Fruit fly (Drosophila melanogaster) whole organism, embryonic: ENCODE data around the gene tex.

Experiments
- Antp ChIP-seq: fragments of 200-800 bp; sonication (Bioruptor generic); optimal IDR thresholded peaks from 3 replicates; lab custom pipeline; 2016; ENCODE audit warnings: missing biosample characterization, missing genetic modification characterization
- Blimp-1 ChIP-seq: fragments of 200-800 bp; sonication (Bioruptor generic); optimal IDR thresholded peaks from 3 replicates; lab custom pipeline; 2018; ENCODE audit warnings: missing biosample characterization, missing genetic modification characterization, mild to moderate bottlenecking, moderate library complexity, missing genetic modification reagents
- CG12659 ChIP-seq: fragments of 200-800 bp; sonication (Bioruptor generic); optimal IDR thresholded peaks from 3 replicates; lab custom pipeline; 2017; ENCODE audit warnings: mild to moderate bottlenecking, missing biosample characterization, missing genetic modification reagents, missing genetic modification characterization
- CG12769 ChIP-seq: fragments of 200-800 bp; sonication (Bioruptor generic); optimal IDR thresholded peaks from 2 replicates; lab custom pipeline; 2019; ENCODE audit warnings: missing biosample characterization, mild to moderate bottlenecking, missing genetic modification characterization, moderate library complexity
- CG13624 ChIP-seq: fragments of 200-800 bp; sonication (Bioruptor generic); optimal IDR thresholded peaks from 2 replicates; lab custom pipeline; 2016; ENCODE audit warnings: missing biosample characterization, missing genetic modification characterization
- CG13894 ChIP-seq: fragments of 200-800 bp; sonication (Bioruptor generic); optimal IDR thresholded peaks from 3 replicates; lab custom pipeline; 2018; ENCODE audit warnings: missing biosample characterization, mild to moderate bottlenecking, missing genetic modification characterization, moderate library complexity
- CG17186 ChIP-seq: fragments of 200-800 bp; sonication (Bioruptor generic); optimal IDR thresholded peaks from 3 replicates; lab custom pipeline; 2017; ENCODE audit warnings: missing biosample characterization, missing genetic modification reagents, missing genetic modification characterization
- CG17568 ChIP-seq: fragments of 200-800 bp; sonication (Bioruptor generic); optimal IDR thresholded peaks from 2 replicates; lab custom pipeline; 2018; ENCODE audit warnings: missing biosample characterization, mild to moderate bottlenecking, missing genetic modification characterization, moderate library complexity
- CG31224 ChIP-seq: fragments of 200-800 bp; sonication (Bioruptor generic); IDR thresholded peaks from 2 replicates; pipeline ENCODE4 v1.3.6; 2022; ENCODE audit warnings: missing biosample characterization, missing genetic modification characterization
- CG32532 ChIP-seq: fragments of 200-800 bp; sonication (Bioruptor generic); IDR thresholded peaks from 2 replicates; pipeline ENCODE4 v1.3.6; 2022; ENCODE audit warnings: missing biosample characterization, missing genetic modification characterization
- CG4854 ChIP-seq: fragments of 200-800 bp; sonication (Bioruptor generic); optimal IDR thresholded peaks from 2 replicates; lab custom pipeline; 2016; ENCODE audit warnings: missing biosample characterization, missing genetic modification characterization, inconsistent platforms
- CG6175 ChIP-seq: fragments of 200-800 bp; sonication (Bioruptor generic); IDR thresholded peaks from 3 replicates; pipeline ENCODE4 v1.3.6; 2022; ENCODE audit warnings: missing biosample characterization, missing genetic modification characterization
- CG7556 ChIP-seq: fragments of 200-800 bp; sonication (Bioruptor generic); optimal IDR thresholded peaks from 2 replicates; lab custom pipeline; 2017; ENCODE audit warnings: missing biosample characterization, mild to moderate bottlenecking, missing genetic modification characterization
- CG8765 ChIP-seq: fragments of 200-800 bp; sonication (Bioruptor generic); IDR thresholded peaks from 2 replicates; pipeline ENCODE4 v1.3.6; 2022; ENCODE audit warnings: missing biosample characterization, missing genetic modification characterization
- CG9876 ChIP-seq: fragments of 200-800 bp; sonication (Bioruptor generic); optimal IDR thresholded peaks from 2 replicates; lab custom pipeline; 2016; ENCODE audit warnings: missing biosample characterization, missing genetic modification characterization
- Camta ChIP-seq: fragments of 200-800 bp; sonication (Bioruptor generic); optimal IDR thresholded peaks from 2 replicates; lab custom pipeline; 2016; ENCODE audit warnings: missing biosample characterization, missing genetic modification characterization
- CoRest ChIP-seq: fragments of 200-800 bp; sonication (Bioruptor generic); optimal IDR thresholded peaks from 3 replicates; lab custom pipeline; 2018; ENCODE audit warnings: missing biosample characterization, mild to moderate bottlenecking, missing genetic modification characterization, moderate library complexity
- Dfd ChIP-seq, 2 experiments: fragments of >200 bp; optimal IDR thresholded peaks; 2 replicates each; lab custom pipeline; 2017; ENCODE audit warnings: missing biosample characterization in 2 of 2, missing genetic modification characterization in 2 of 2
- Eip74EF ChIP-seq, 2 experiments: fragments of 200-800 bp in 1 of 2; fragments of >200 bp in 1 of 2; sonication (Bioruptor generic) in 1 of 2; optimal IDR thresholded peaks; 2 replicates each; lab custom pipeline; 2017 to 2019; ENCODE audit warnings: missing biosample characterization in 2 of 2, missing genetic modification characterization in 2 of 2, mild to moderate bottlenecking in 1 of 2, moderate library complexity in 1 of 2
- Ets65A ChIP-seq: fragments of 200-800 bp; sonication (Bioruptor generic); peaks from one replicate; lab custom pipeline; 2016; ENCODE audit warnings: missing biosample characterization, missing genetic modification characterization
- Fer2 ChIP-seq: fragments of 200-800 bp; sonication (Bioruptor generic); optimal IDR thresholded peaks from 2 replicates; lab custom pipeline; 2018; ENCODE audit warnings: missing biosample characterization, mild to moderate bottlenecking, missing genetic modification characterization, moderate library complexity
- GATAe ChIP-seq: fragments of 200-800 bp; sonication (Bioruptor generic); conservative IDR thresholded peaks from 2 replicates; pipeline ENCODE4 v1.3.6; 2022; ENCODE audit warnings: missing biosample characterization, missing genetic modification characterization
- HLH3B ChIP-seq: fragments of 200-800 bp; sonication (Bioruptor generic); IDR thresholded peaks from 2 replicates; pipeline ENCODE4 v1.3.6; 2022; ENCODE audit warnings: missing biosample characterization, missing genetic modification characterization
- HmgZ ChIP-seq: fragments of 200-800 bp; sonication (Bioruptor generic); optimal IDR thresholded peaks from 2 replicates; lab custom pipeline; 2018; ENCODE audit warnings: missing biosample characterization, mild to moderate bottlenecking, missing genetic modification characterization
- Hr51 ChIP-seq, 2 experiments: fragments of 200-800 bp; sonication (Bioruptor generic); optimal IDR thresholded peaks; 2 replicates in 1 of 2; 3 replicates in 1 of 2; lab custom pipeline; 2016 to 2018; ENCODE audit warnings: missing biosample characterization in 2 of 2, missing genetic modification characterization in 2 of 2, mild to moderate bottlenecking in 1 of 2, moderate library complexity in 1 of 2
- MTF-1 ChIP-seq: fragments of 200-800 bp; sonication (Bioruptor generic); optimal IDR thresholded peaks from 2 replicates; lab custom pipeline; 2018; ENCODE audit warnings: missing biosample characterization, mild to moderate bottlenecking, missing genetic modification characterization, borderline replicate concordance
- Max ChIP-seq: fragments of 200-800 bp; sonication (Bioruptor generic); optimal IDR thresholded peaks from 2 replicates; lab custom pipeline; 2016; ENCODE audit warnings: missing biosample characterization, mild to moderate bottlenecking, missing genetic modification characterization
- Scr ChIP-seq: fragments of 200-800 bp; sonication (Bioruptor generic); IDR thresholded peaks from 2 replicates; pipeline ENCODE4 v1.3.6; 2022; ENCODE audit warnings: missing biosample characterization, missing genetic modification characterization; ENCODE audit not compliant: partially characterized antibody
- Vsx1 ChIP-seq: fragments of 200-800 bp; sonication (Bioruptor generic); optimal IDR thresholded peaks from 2 replicates; lab custom pipeline; 2017; ENCODE audit warnings: missing biosample characterization, mild to moderate bottlenecking, missing genetic modification characterization, missing genetic modification reagents
- ase ChIP-seq: fragments of 200-800 bp; sonication (Bioruptor generic); IDR thresholded peaks from 3 replicates; pipeline ENCODE4 v1.3.6; 2022; ENCODE audit warnings: missing biosample characterization, missing genetic modification characterization
- ash1 ChIP-seq: fragments of 200-800 bp; sonication (Bioruptor generic); optimal IDR thresholded peaks from 2 replicates; lab custom pipeline; 2018; ENCODE audit warnings: missing biosample characterization, mild to moderate bottlenecking, missing genetic modification characterization
- ato ChIP-seq: fragments of 200-800 bp; sonication (Bioruptor generic); IDR thresholded peaks from 2 replicates; pipeline ENCODE4 v1.3.6; 2022; ENCODE audit warnings: missing biosample characterization, missing genetic modification characterization; ENCODE audit not compliant: partially characterized antibody
- cg ChIP-seq: fragments of 200-800 bp; sonication (Bioruptor generic); optimal IDR thresholded peaks from 3 replicates; lab custom pipeline; 2019; ENCODE audit warnings: missing biosample characterization, mild to moderate bottlenecking, missing genetic modification characterization, moderate library complexity
- corto ChIP-seq: fragments of 200-800 bp; sonication (Bioruptor generic); optimal IDR thresholded peaks from 2 replicates; lab custom pipeline; 2016; ENCODE audit warnings: missing biosample characterization, mild to moderate bottlenecking, missing genetic modification characterization, moderate library complexity
- dan ChIP-seq: fragments of 200-800 bp; sonication (Bioruptor generic); IDR thresholded peaks from 2 replicates; pipeline ENCODE4 v1.3.6; 2022; ENCODE audit warnings: missing biosample characterization, missing genetic modification characterization
- dm ChIP-seq: fragments of 200-800 bp; sonication (Bioruptor generic); optimal IDR thresholded peaks from 3 replicates; lab custom pipeline; 2016; ENCODE audit warnings: missing biosample characterization, missing genetic modification characterization
- en ChIP-seq: fragments of 200-800 bp; sonication (Bioruptor generic); optimal IDR thresholded peaks from 2 replicates; lab custom pipeline; 2016; ENCODE audit warnings: missing biosample characterization, missing genetic modification characterization
- ewg ChIP-seq: fragments of 200-800 bp; sonication (Bioruptor generic); optimal IDR thresholded peaks from 3 replicates; lab custom pipeline; 2017; ENCODE audit warnings: mild to moderate bottlenecking, missing biosample characterization, missing genetic modification reagents, missing genetic modification characterization
- fd102C ChIP-seq: fragments of 200-800 bp; sonication (Bioruptor generic); optimal IDR thresholded peaks from 2 replicates; lab custom pipeline; 2018; ENCODE audit warnings: missing biosample characterization, mild to moderate bottlenecking, missing genetic modification characterization, moderate library complexity
- fd96Cb ChIP-seq: fragments of 200-800 bp; sonication (Bioruptor generic); optimal IDR thresholded peaks from 2 replicates; lab custom pipeline; 2018; ENCODE audit warnings: missing biosample characterization, mild to moderate bottlenecking, missing genetic modification characterization, moderate library complexity
- gem ChIP-seq: fragments of 200-800 bp; sonication (Bioruptor generic); optimal IDR thresholded peaks from 2 replicates; lab custom pipeline; 2019; ENCODE audit warnings: missing biosample characterization, mild to moderate bottlenecking, missing genetic modification characterization, moderate library complexity
- grau ChIP-seq: fragments of 200-800 bp; optimal IDR thresholded peaks from 3 replicates; lab custom pipeline; 2019; ENCODE audit warnings: missing biosample characterization, mild to moderate bottlenecking, missing genetic modification characterization, moderate library complexity
- lov ChIP-seq, 2 experiments: fragments of 200-800 bp in 1 of 2; fragments of >200 bp in 1 of 2; sonication (Bioruptor generic) in 1 of 2; IDR thresholded peaks in 1 of 2; optimal IDR thresholded peaks in 1 of 2; 2 replicates in 1 of 2; 3 replicates in 1 of 2; pipeline versions ENCODE4 v1.3.6 to Lab custom; 2017 to 2022; ENCODE audit warnings: missing biosample characterization in 1 of 2, missing genetic modification characterization in 1 of 2
- luna ChIP-seq: fragments of 200-800 bp; sonication (Bioruptor generic); optimal IDR thresholded peaks from 2 replicates; lab custom pipeline; 2016; ENCODE audit warnings: missing biosample characterization, missing genetic modification characterization
- pfk ChIP-seq: fragments of 200-800 bp; sonication (Bioruptor generic); optimal IDR thresholded peaks from 2 replicates; lab custom pipeline; 2018; ENCODE audit warnings: missing biosample characterization, mild to moderate bottlenecking, missing genetic modification characterization, moderate library complexity
- pnt ChIP-seq: fragments of 200-800 bp; sonication (Bioruptor generic); optimal IDR thresholded peaks from 3 replicates; lab custom pipeline; 2016; ENCODE audit warnings: missing biosample characterization, missing genetic modification characterization
- sima ChIP-seq: fragments of 200-800 bp; sonication (Bioruptor generic); optimal IDR thresholded peaks from 2 replicates; lab custom pipeline; 2016; ENCODE audit warnings: missing biosample characterization, missing genetic modification characterization
- slp2 ChIP-seq: fragments of 200-800 bp; sonication (Bioruptor generic); optimal IDR thresholded peaks from 2 replicates; lab custom pipeline; 2016; ENCODE audit warnings: missing biosample characterization, missing genetic modification characterization
- ttk ChIP-seq: fragments of 200-800 bp; sonication (Bioruptor generic); IDR thresholded peaks from 2 replicates; pipeline ENCODE4 v2.1.2; 2022; ENCODE audit warnings: missing biosample characterization, missing genetic modification characterization
- wek ChIP-seq: fragments of 200-800 bp; sonication (Bioruptor generic); optimal IDR thresholded peaks from 3 replicates; lab custom pipeline; 2018; ENCODE audit warnings: missing biosample characterization, mild to moderate bottlenecking, missing genetic modification characterization, moderate library complexity

tex gene

dm6 chr3R:8305110-8305509 is 3.3 kb downstream of the tex start, which contains the start of gene Sgt1 (continued):
- TF ChIP-seq CG6175 (GFP tag; lab: Robert Waterston, UW) (no peak), CG32532 (GFP tag; lab: Robert Waterston, UW) (0 out of 2 replicates have a peak, but pooled peaks have one; percentile 4), fd102C (GFP tag; lab: Kevin White, UChicago) (no peak), CG13624 (GFP tag; lab: Kevin White, UChicago) (peak; percentile 72), Dfd (GFP tag; optimal IDR thresholded peaks at IDR 0.05; lab: Kevin White, UChicago) (no peak), MTF-1 (GFP tag; lab: Kevin White, UChicago) (no peak), CG9876 (GFP tag; lab: Kevin White, UChicago) (no peak), Vsx1 (no peak), HmgZ (tag; lab: Kevin White, UChicago) (peak; percentile 82), ato (peak; percentile 99), CG17186 (GFP tag; lab: Kevin White, UChicago) (peak; percentile 16), wek (GFP tag; lab: Kevin White, UChicago) (no peak), ewg (no peak), cg (GFP tag; lab: Kevin White, UChicago) (no peak), Fer2 (tag; lab: Kevin White, UChicago) (peak; percentile 14), HLH3B (GFP tag; lab: Robert Waterston, UW) (no peak), sima (no peak), ash1 (GFP tag; lab: Kevin White, UChicago) (no peak), gem (tag; lab: Kevin White, UChicago) (no peak), pnt (GFP tag; lab: Kevin White, UChicago) (no peak), pfk (GFP tag; lab: Kevin White, UChicago) (no peak), Scr (GFP tag; lab: Robert Waterston, UW) (peak; percentile 75), GATAe (GFP tag; lab: Robert Waterston, UW) (no peak), Hr51 (GFP tag; optimal IDR thresholded peaks at IDR 0.05; lab: Kevin White, UChicago) (peak in 1 of 2 experiments; percentile 17), Blimp-1 (GFP tag; lab: Kevin White, UChicago) (no peak), dan (GFP tag; lab: Robert Waterston, UW) (no peak), corto (GFP tag; lab: Kevin White, UChicago) (no peak), grau (tag; lab: Kevin White, UChicago) (peak; percentile 36), CG12659 (GFP tag; lab: Kevin White, UChicago) (peak; percentile 84), CG7556 (GFP tag; lab: Kevin White, UChicago) (no peak), CG31224 (no peak), Eip74EF (GFP tag; optimal IDR thresholded peaks at IDR 0.05; lab: Kevin White, UChicago) (no peak), CG17568 (GFP tag; lab: Kevin White, UChicago) (no peak), Camta (GFP tag; lab: Kevin White, UChicago) (no peak), slp2 (GFP tag; lab: Kevin White, UChicago) (no peak), Antp (GFP tag; lab: Kevin White, UChicago) (peak; percentile 65), lov (optimal IDR thresholded peaks at IDR 0.05; lab: Kevin White, UChicago) (no peak), lov (GFP tag; IDR thresholded peaks at IDR 0.05; lab: Robert Waterston, UW) (no peak), en (no peak), ase (GFP tag; lab: Robert Waterston, UW) (no peak), Max (GFP tag; lab: Kevin White, UChicago) (peak; percentile 34), luna (GFP tag; lab: Kevin White, UChicago) (no peak), Ets65A (GFP tag; lab: Kevin White, UChicago) (peak; percentile 95), CoRest (tag; lab: Kevin White, UChicago) (peak; percentile 55), fd96Cb (no peak), dm (GFP tag; lab: Kevin White, UChicago) (peak; percentile 41), CG12769 (tag; lab: Kevin White, UChicago) (no peak), CG13894 (tag; lab: Kevin White, UChicago) (no peak), CG4854 (peak; percentile 6), CG8765 (GFP tag; lab: Robert Waterston, UW) (0 out of 2 replicates have a peak, but pooled peaks have one; percentile 9), ttk (GFP tag; lab: Robert Waterston, UW) (no peak)
